In the genomic region with DNA sequence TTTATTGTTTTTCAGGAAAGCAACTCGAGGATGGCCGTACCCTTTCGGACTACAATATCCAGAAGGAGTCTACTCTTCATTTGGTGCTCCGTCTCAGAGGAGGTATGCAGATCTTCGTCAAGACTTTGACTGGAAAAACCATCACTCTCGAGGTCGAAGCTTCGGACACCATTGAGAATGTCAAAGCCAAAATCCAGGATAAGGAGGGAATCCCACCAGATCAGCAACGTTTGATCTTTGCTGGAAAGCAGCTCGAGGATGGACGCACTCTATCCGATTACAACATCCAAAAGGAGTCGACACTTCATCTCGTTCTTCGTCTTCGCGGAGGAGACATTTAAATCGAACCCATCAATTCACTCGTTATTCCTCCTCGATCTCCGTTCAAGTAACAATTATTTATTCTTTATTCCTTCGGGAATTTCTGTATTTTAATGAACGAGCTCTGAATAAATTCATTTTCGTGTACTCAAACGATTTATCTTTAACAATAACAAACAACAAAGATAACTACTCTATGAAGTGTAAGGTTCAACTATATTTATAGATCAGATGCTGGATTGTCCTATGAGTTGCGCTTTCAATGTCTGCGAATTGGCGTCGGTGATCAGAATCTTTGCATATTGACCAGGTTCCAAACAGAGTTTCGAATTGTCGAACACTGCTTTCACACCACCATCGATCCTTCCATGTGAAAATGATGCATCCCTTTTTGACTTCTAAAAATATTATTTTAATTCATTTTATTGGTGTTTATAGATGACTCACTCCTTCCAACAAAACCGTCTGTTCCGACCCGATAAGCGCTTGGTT, we compare ENCODE assay signal across 5 worm cellular contexts.
TF ChIP-seq lines count a peak whose summit lies in the region.

No protein-coding gene starts in this region.

TF ChIP-seq in whole organism, L1 larva, 84 proteins besides CTCF, POLR2A, EP300 and RAD21 (continues in another document):
- TF ChIP-seq aly-2 (tag; optimal IDR thresholded peaks at IDR 0.05; lab: Kevin White, UChicago) (peak; percentile 98), lin-35 (GFP tag; optimal IDR thresholded peaks at IDR 0.05; lab: Kevin White, UChicago) (peak in 1 of 2 experiments; percentile 45), elt-2 (tag; optimal IDR thresholded peaks at IDR 0.05; lab: Kevin White, UChicago) (peak; percentile 39), lsy-2 (tag; optimal IDR thresholded peaks at IDR 0.05; lab: Kevin White, UChicago) (peak in 1 of 2 experiments; percentile 18), nhr-47 (tag; optimal IDR thresholded peaks at IDR 0.05; lab: Kevin White, UChicago) (peak; percentile 58), fos-1 (tag; optimal IDR thresholded peaks at IDR 0.05; lab: Kevin White, UChicago) (no peak), nhr-85 (tag; lab: Kevin White, UChicago) (peak; percentile 48), unc-98 (GFP tag; IDR thresholded peaks at IDR 0.05; lab: Robert Waterston, UW) (no peak), vab-15 (tag; optimal IDR thresholded peaks at IDR 0.05; lab: Kevin White, UChicago) (no peak), xbp-1 (tag; optimal IDR thresholded peaks at IDR 0.05; lab: Kevin White, UChicago) (peak; percentile 18), nhr-90 (tag; optimal IDR thresholded peaks at IDR 0.05; lab: Kevin White, UChicago; ENCODE audit: poor library complexity) (peak; percentile 68), lir-3 (tag; optimal IDR thresholded peaks at IDR 0.05; lab: Kevin White, UChicago; ENCODE audit: poor library complexity) (peak; percentile 57), ztf-11 (tag; optimal IDR thresholded peaks at IDR 0.05; lab: Kevin White, UChicago) (peak in 1 of 2 experiments; percentile 19), dsc-1 (tag; optimal IDR thresholded peaks at IDR 0.05; lab: Kevin White, UChicago) (peak; percentile 3), hpl-2 (GFP tag; optimal IDR thresholded peaks at IDR 0.05; lab: Kevin White, UChicago) (peak; percentile 67), tbx-2 (tag; optimal IDR thresholded peaks at IDR 0.05; lab: Kevin White, UChicago) (no peak)

TF ChIP-seq in whole organism, L3 larva, 47 proteins besides CTCF, POLR2A, EP300 and RAD21 (continues in another document):
- TF ChIP-seq lin-39 (tag; optimal IDR thresholded peaks at IDR 0.05; lab: Kevin White, UChicago) (no peak), egl-27 (tag; optimal IDR thresholded peaks at IDR 0.05; lab: Kevin White, UChicago) (no peak), pha-4 (tag; optimal IDR thresholded peaks at IDR 0.05; lab: Kevin White, UChicago) (peak; percentile 23), elt-2 (tag; optimal IDR thresholded peaks at IDR 0.05; lab: Kevin White, UChicago) (peak; percentile 55), nhr-237 (tag; optimal IDR thresholded peaks at IDR 0.05; lab: Kevin White, UChicago) (no peak), elt-1 (tag; optimal IDR thresholded peaks at IDR 0.05; lab: Kevin White, UChicago) (peak; percentile 21), unc-39 (tag; optimal IDR thresholded peaks at IDR 0.05; lab: Kevin White, UChicago) (no peak), ama-1 (optimal IDR thresholded peaks at IDR 0.05; lab: Kevin White, UChicago) (peak; percentile 98), nhr-25 (tag; optimal IDR thresholded peaks at IDR 0.05; lab: Kevin White, UChicago) (peak; percentile 32), unc-62 (GFP tag; optimal IDR thresholded peaks at IDR 0.05; lab: Kevin White, UChicago) (no peak), nfya-1 (tag; optimal IDR thresholded peaks at IDR 0.05; lab: Kevin White, UChicago; ENCODE audit: insufficient read depth) (peak; percentile 45), fkh-10 (GFP tag; optimal IDR thresholded peaks at IDR 0.05; lab: Kevin White, UChicago) (no peak), fos-1 (tag; optimal IDR thresholded peaks at IDR 0.05; lab: Kevin White, UChicago) (no peak), eor-1 (tag; optimal IDR thresholded peaks at IDR 0.05; lab: Kevin White, UChicago) (no peak), aly-2 (tag; optimal IDR thresholded peaks at IDR 0.05; lab: Kevin White, UChicago) (no peak), nhr-23 (tag; optimal IDR thresholded peaks at IDR 0.05; lab: Kevin White, UChicago) (peak; percentile 75), skn-1 (tag; optimal IDR thresholded peaks at IDR 0.05; lab: Kevin White, UChicago) (no peak)

TF ChIP-seq in whole organism, early embryonic, 17 proteins besides CTCF, POLR2A, EP300 and RAD21:
- no peak for TF ChIP-seq F13C5.2 (tag; optimal IDR thresholded peaks at IDR 0.05; lab: Kevin White, UChicago)
- TF ChIP-seq sea-1 (GFP tag; conservative IDR thresholded peaks at IDR 0.05; lab: Robert Waterston, UW) = peak; percentile 18; the same call in 1 of the 2 replicates
- peak; percentile 12 for TF ChIP-seq hmg-4 (GFP tag; optimal IDR thresholded peaks at IDR 0.05; lab: Kevin White, UChicago)
- TF ChIP-seq flt-1 (GFP tag; IDR thresholded peaks at IDR 0.05; lab: Robert Waterston, UW) = peak; percentile 20; the same call in 1 of the 2 replicates

TF ChIP-seq in whole organism, midembryonic, 9 proteins besides CTCF, POLR2A, EP300 and RAD21:
- no peak for TF ChIP-seq ztf-29 (GFP tag; IDR thresholded peaks at IDR 0.05; lab: Robert Waterston, UW)
- TF ChIP-seq ref-1 (GFP tag; conservative IDR thresholded peaks at IDR 0.05; lab: Robert Waterston, UW) = no peak
- TF ChIP-seq klf-2 (GFP tag; conservative IDR thresholded peaks at IDR 0.05; lab: Robert Waterston, UW) = no peak
- TF ChIP-seq T22C8.4 (GFP tag; IDR thresholded peaks at IDR 0.05; lab: Robert Waterston, UW) = 0 out of 2 replicates have a peak, but pooled peaks have one; percentile 7
- TF ChIP-seq tab-1 (GFP tag; IDR thresholded peaks at IDR 0.05; lab: Robert Waterston, UW) = 0 out of 2 replicates have a peak, but pooled peaks have one; percentile 20
- TF ChIP-seq ztf-23 (GFP tag; IDR thresholded peaks at IDR 0.05; lab: Robert Waterston, UW) = no peak

TF ChIP-seq in whole organism, young adult, 124 proteins besides CTCF, POLR2A, EP300 and RAD21 (continues in another document):
- peak; percentile 55; the same call in 1 of the 2 replicates for TF ChIP-seq attf-6 (GFP tag; IDR thresholded peaks at IDR 0.05; lab: Robert Waterston, UW)
- TF ChIP-seq T26A5.8 (tag; optimal IDR thresholded peaks at IDR 0.05; lab: Kevin White, UChicago) = peak; percentile 56
- TF ChIP-seq Y95B8A.8 (GFP tag; IDR thresholded peaks at IDR 0.05; lab: Robert Waterston, UW) = peak; percentile 89
- no peak; the same call in 1 of the 2 replicates for TF ChIP-seq madf-8 (GFP tag; conservative IDR thresholded peaks at IDR 0.05; lab: Robert Waterston, UW)
- TF ChIP-seq ztf-6 (GFP tag; IDR thresholded peaks at IDR 0.05; lab: Robert Waterston, UW) = no peak
- no peak for TF ChIP-seq aptf-3 (GFP tag; IDR thresholded peaks at IDR 0.05; lab: Robert Waterston, UW)
- TF ChIP-seq Y53G8AR.9 (GFP tag; conservative IDR thresholded peaks at IDR 0.05; lab: Robert Waterston, UW) = peak; percentile 90
- no peak for TF ChIP-seq xnd-1 (tag; optimal IDR thresholded peaks at IDR 0.05; lab: Kevin White, UChicago)
- TF ChIP-seq ZK185.1 (tag; optimal IDR thresholded peaks at IDR 0.05; lab: Kevin White, UChicago; ENCODE audit: poor library complexity, severe bottlenecking) = peak; percentile 75
- peak; percentile 81; the same call in 1 of the 2 replicates for TF ChIP-seq ceh-58 (GFP tag; IDR thresholded peaks at IDR 0.05; lab: Robert Waterston, UW)
- no peak for TF ChIP-seq akir-1 (GFP tag; optimal IDR thresholded peaks at IDR 0.05; lab: Kevin White, UChicago)
- TF ChIP-seq ccch-3 (GFP tag; optimal IDR thresholded peaks at IDR 0.05; lab: Kevin White, UChicago) = no peak
- TF ChIP-seq atf-7 (tag; optimal IDR thresholded peaks at IDR 0.05; lab: Kevin White, UChicago) = peak; percentile 81
- peak; percentile 21 for TF ChIP-seq ztf-3 (GFP tag; optimal IDR thresholded peaks at IDR 0.05; lab: Kevin White, UChicago)
- no peak for TF ChIP-seq snpc-4 (GFP tag; optimal IDR thresholded peaks at IDR 0.05; lab: Kevin White, UChicago)
- TF ChIP-seq snpc-4 (tag; optimal IDR thresholded peaks at IDR 0.05; lab: Kevin White, UChicago) = peak in 2 of 4 experiments; percentile 49 to 62
- no peak for TF ChIP-seq lag-1 (GFP tag; IDR thresholded peaks at IDR 0.05; lab: Robert Waterston, UW)
- peak; percentile 56 for TF ChIP-seq dox-1 (GFP tag; IDR thresholded peaks at IDR 0.05; lab: Robert Waterston, UW)
- peak; percentile 92 for TF ChIP-seq him-1 (tag; optimal IDR thresholded peaks at IDR 0.05; lab: Kevin White, UChicago)
- peak; percentile 17 for TF ChIP-seq nhr-80 (tag; optimal IDR thresholded peaks at IDR 0.05; lab: Kevin White, UChicago)
- 0 out of 2 replicates have a peak, but pooled peaks have one; percentile 4 for TF ChIP-seq F39B2.1 (GFP tag; IDR thresholded peaks at IDR 0.05; lab: Robert Waterston, UW)
- TF ChIP-seq lin-26 (GFP tag; IDR thresholded peaks at IDR 0.05; lab: Robert Waterston, UW) = peak; percentile 77; the same call in 1 of the 2 replicates
- peak; percentile 85 for TF ChIP-seq madf-3 (GFP tag; IDR thresholded peaks at IDR 0.05; lab: Robert Waterston, UW)
- TF ChIP-seq attf-3 (GFP tag; conservative IDR thresholded peaks at IDR 0.05; lab: Robert Waterston, UW) = peak; percentile 40; the same call in 1 of the 2 replicates
- peak; percentile 46 for TF ChIP-seq die-1 (tag; optimal IDR thresholded peaks at IDR 0.05; lab: Kevin White, UChicago)
- TF ChIP-seq Y79H2A.3 (GFP tag; conservative IDR thresholded peaks at IDR 0.05; lab: Robert Waterston, UW) = peak; percentile 92; the same call in 1 of the 2 replicates
- peak; percentile 96 for TF ChIP-seq repo-1 (tag; optimal IDR thresholded peaks at IDR 0.05; lab: Kevin White, UChicago)
- TF ChIP-seq ceh-100 (GFP tag; IDR thresholded peaks at IDR 0.05; lab: Robert Waterston, UW) = no peak; the same call in 1 of the 2 replicates
- TF ChIP-seq Y67H2A.10 (GFP tag; conservative IDR thresholded peaks at IDR 0.05; lab: Robert Waterston, UW) = no peak
- TF ChIP-seq mcd-1 (GFP tag; IDR thresholded peaks at IDR 0.05; lab: Robert Waterston, UW) = peak; percentile 56
- TF ChIP-seq lsy-27 (tag; optimal IDR thresholded peaks at IDR 0.05; lab: Kevin White, UChicago; ENCODE audit: borderline replicate concordance, insufficient read depth) = no peak
- TF ChIP-seq athp-1 (tag; optimal IDR thresholded peaks at IDR 0.05; lab: Kevin White, UChicago) = peak; percentile 82
- TF ChIP-seq let-526 (GFP tag; IDR thresholded peaks at IDR 0.05; lab: Robert Waterston, UW) = no peak
- TF ChIP-seq unc-130 (GFP tag; optimal IDR thresholded peaks at IDR 0.05; lab: Kevin White, UChicago) = no peak
- TF ChIP-seq cebp-2 (GFP tag; IDR thresholded peaks at IDR 0.05; lab: Robert Waterston, UW) = peak; percentile 88
- peak; percentile 73 for TF ChIP-seq rcor-1 (GFP tag; IDR thresholded peaks at IDR 0.05; lab: Robert Waterston, UW)
- no peak for TF ChIP-seq dpff-1 (tag; optimal IDR thresholded peaks at IDR 0.05; lab: Kevin White, UChicago)
- peak; percentile 3 for TF ChIP-seq fkh-3 (tag; optimal IDR thresholded peaks at IDR 0.05; lab: Kevin White, UChicago)
- no peak for TF ChIP-seq mes-4 (tag; optimal IDR thresholded peaks at IDR 0.05; lab: Kevin White, UChicago)
- TF ChIP-seq ets-4 (GFP tag; optimal IDR thresholded peaks at IDR 0.05; lab: Kevin White, UChicago) = peak; percentile 5
